Worm (Caenorhabditis elegans) whole organism, L1 larva: ENCODE measurements around the gene lin-66.

ENCODE experiments used
- C04F5.9 ChIP-seq: sonication (generic microtip); optimal IDR thresholded peaks from 2 replicates; lab custom pipeline; 2016; ENCODE audit warnings: missing genetic modification characterization, missing compliant biosample characterization
- C16A3.4 ChIP-seq: fragments of 150-350 bp; optimal IDR thresholded peaks from 2 replicates; lab custom pipeline; 2014; ENCODE audit warnings: missing biosample characterization, missing genetic modification characterization
- C34B4.2 ChIP-seq: sonication (generic microtip); optimal IDR thresholded peaks from 2 replicates; lab custom pipeline; 2017; ENCODE audit warnings: mild to moderate bottlenecking, missing genetic modification characterization, missing compliant biosample characterization
- F16B12.6 ChIP-seq: fragments of 150-350 bp; optimal IDR thresholded peaks from 2 replicates; lab custom pipeline; 2014; ENCODE audit warnings: missing biosample characterization, missing genetic modification characterization
- aha-1 ChIP-seq: fragments of 150-350 bp; optimal IDR thresholded peaks from 2 replicates; lab custom pipeline; 2014; ENCODE audit warnings: missing biosample characterization, missing genetic modification characterization
- alr-1 ChIP-seq: fragments of 200-800 bp; sonication (Bioruptor generic); optimal IDR thresholded peaks from 2 replicates; lab custom pipeline; 2018; ENCODE audit warnings: borderline replicate concordance, mild to moderate bottlenecking, missing genetic modification characterization, missing compliant biosample characterization
- blmp-1 ChIP-seq: fragments of 150-350 bp; optimal IDR thresholded peaks from 2 replicates; lab custom pipeline; 2014; ENCODE audit warnings: missing biosample characterization, missing genetic modification characterization
- ceh-63 ChIP-seq: fragments of 200-800 bp; sonication (Bioruptor generic); optimal IDR thresholded peaks from 2 replicates; lab custom pipeline; 2018; ENCODE audit warnings: mild to moderate bottlenecking, missing genetic modification characterization, missing compliant biosample characterization
- ceh-8 ChIP-seq: fragments of 200-800 bp; sonication (Bioruptor generic); optimal IDR thresholded peaks from 2 replicates; lab custom pipeline; 2018; ENCODE audit warnings: mild to moderate bottlenecking, missing genetic modification characterization, moderate library complexity, missing compliant biosample characterization
- ceh-88 ChIP-seq: fragments of 200-800 bp; sonication (Bioruptor generic); IDR thresholded peaks from 2 replicates; pipeline ENCODE4 v1.3.6; 2022; ENCODE audit warnings: missing genetic modification characterization, missing compliant biosample characterization
- ces-1 ChIP-seq: fragments of 150-350 bp; optimal IDR thresholded peaks from 2 replicates; lab custom pipeline; 2014; ENCODE audit warnings: missing biosample characterization, missing genetic modification reagents, missing genetic modification characterization
- dpl-1 ChIP-seq, 3 experiments: fragments of 150-350 bp in 2 of 3; sonication (generic microtip) in 1 of 3; optimal IDR thresholded peaks; 2 replicates each; lab custom pipeline; 2014 to 2017; ENCODE audit warnings: missing biosample characterization in 3 of 3, missing genetic modification characterization in 3 of 3, missing genetic modification reagents in 3 of 3
- dsc-1 ChIP-seq: sonication (generic microtip); optimal IDR thresholded peaks from 2 replicates; lab custom pipeline; 2016; ENCODE audit warnings: mild to moderate bottlenecking, missing genetic modification characterization, missing compliant biosample characterization
- efl-1 ChIP-seq, 4 experiments: fragments of 150-350 bp; optimal IDR thresholded peaks in 3 of 4; peaks in 1 of 4; 1 replicate in 1 of 4; 2 replicates in 3 of 4; lab custom pipeline; 2014; ENCODE audit warnings: missing biosample characterization in 2 of 4, missing genetic modification characterization in 2 of 4, missing genetic modification reagents in 2 of 4
- efl-3 ChIP-seq: fragments of 200-800 bp; sonication (Bioruptor generic); optimal IDR thresholded peaks from 2 replicates; lab custom pipeline; 2018; ENCODE audit warnings: mild to moderate bottlenecking, missing genetic modification characterization, missing compliant biosample characterization
- elt-2 ChIP-seq: sonication (generic microtip); optimal IDR thresholded peaks from 2 replicates; lab custom pipeline; 2016; ENCODE audit warnings: missing genetic modification characterization, mild to moderate bottlenecking, inconsistent platforms, missing compliant biosample characterization, missing genetic modification reagents
- elt-3 ChIP-seq, 6 experiments: fragments of 150-350 bp in 1 of 6; sonication (generic microtip); optimal IDR thresholded peaks; 2 replicates each; lab custom pipeline; 2017 to 2018; ENCODE audit warnings: missing biosample characterization in 6 of 6, missing genetic modification characterization in 6 of 6, inconsistent platforms in 1 of 6
- ets-5 ChIP-seq: fragments of 200-800 bp; sonication (Bioruptor generic); IDR thresholded peaks from 2 replicates; pipeline ENCODE4 v1.3.6; 2022; ENCODE audit warnings: missing genetic modification characterization, missing compliant biosample characterization
- fkh-10 ChIP-seq: sonication (generic microtip); optimal IDR thresholded peaks from 2 replicates; lab custom pipeline; 2017; ENCODE audit warnings: missing biosample characterization, missing genetic modification reagents, missing genetic modification characterization
- fos-1 ChIP-seq: fragments of 150-350 bp; optimal IDR thresholded peaks from 2 replicates; lab custom pipeline; 2014; ENCODE audit warnings: missing biosample characterization, missing genetic modification characterization
- irx-1 ChIP-seq: sonication (generic microtip); optimal IDR thresholded peaks from 2 replicates; lab custom pipeline; 2016; ENCODE audit warnings: missing genetic modification characterization, missing compliant biosample characterization
- isw-1 ChIP-seq: fragments of 200-800 bp; sonication (Bioruptor generic); IDR thresholded peaks from 2 replicates; pipeline ENCODE4 v1.3.6; 2022; ENCODE audit warnings: missing genetic modification characterization, missing compliant biosample characterization
- jun-1 ChIP-seq: fragments of 150-350 bp; optimal IDR thresholded peaks from 2 replicates; lab custom pipeline; 2014; ENCODE audit warnings: missing biosample characterization, missing genetic modification reagents, missing genetic modification characterization
- lin-13 ChIP-seq: fragments of 150-350 bp; optimal IDR thresholded peaks from 2 replicates; lab custom pipeline; 2014; ENCODE audit warnings: missing biosample characterization, missing genetic modification reagents, missing genetic modification characterization
- lin-14 ChIP-seq: fragments of 200-800 bp; sonication (Bioruptor generic); optimal IDR thresholded peaks from 2 replicates; lab custom pipeline; 2018; ENCODE audit warnings: mild to moderate bottlenecking, missing genetic modification characterization, moderate library complexity, missing compliant biosample characterization
- lin-15B ChIP-seq: fragments of 150-350 bp; sonication (generic microtip); optimal IDR thresholded peaks from 3 replicates; lab custom pipeline; 2014; ENCODE audit warnings: missing biosample characterization, missing genetic modification characterization
- lin-35 ChIP-seq, 2 experiments: fragments of 150-350 bp; optimal IDR thresholded peaks; 2 replicates each; lab custom pipeline; 2014; ENCODE audit warnings: missing biosample characterization in 2 of 2, missing genetic modification characterization in 2 of 2, missing genetic modification reagents in 2 of 2
- lir-3 ChIP-seq: sonication (generic microtip); optimal IDR thresholded peaks from 2 replicates; lab custom pipeline; 2016; ENCODE audit warnings: mild to moderate bottlenecking, missing genetic modification characterization, moderate library complexity, missing compliant biosample characterization; ENCODE audit not compliant: poor library complexity
- mab-9 ChIP-seq: fragments of 200-800 bp; sonication (Bioruptor generic); IDR thresholded peaks from 2 replicates; pipeline ENCODE4 v1.3.6; 2022; ENCODE audit warnings: missing genetic modification reagents, missing genetic modification characterization, missing compliant biosample characterization
- mdl-1 ChIP-seq, 2 experiments: fragments of 150-350 bp; optimal IDR thresholded peaks; 2 replicates each; lab custom pipeline; 2014 to 2017; ENCODE audit warnings: missing biosample characterization in 2 of 2, missing genetic modification characterization in 2 of 2, inconsistent platforms in 1 of 2
- mef-2 ChIP-seq: fragments of 150-350 bp; optimal IDR thresholded peaks from 2 replicates; lab custom pipeline; 2014; ENCODE audit warnings: missing biosample characterization, missing genetic modification characterization
- mep-1 ChIP-seq: fragments of 150-350 bp; optimal IDR thresholded peaks from 2 replicates; lab custom pipeline; 2014; ENCODE audit warnings: missing biosample characterization, missing genetic modification characterization
- nhr-19 ChIP-seq: fragments of 200-800 bp; sonication (Bioruptor generic); conservative IDR thresholded peaks from 2 replicates; pipeline ENCODE4 v1.3.6; 2022; ENCODE audit warnings: missing genetic modification characterization, missing compliant biosample characterization
- nhr-237 ChIP-seq: fragments of 150-350 bp; optimal IDR thresholded peaks from 2 replicates; lab custom pipeline; 2014; ENCODE audit warnings: missing biosample characterization, missing genetic modification characterization
- nhr-28 ChIP-seq: fragments of 150-350 bp; optimal IDR thresholded peaks from 2 replicates; lab custom pipeline; 2014; ENCODE audit warnings: missing biosample characterization, missing genetic modification characterization
- nhr-47 ChIP-seq: sonication (generic microtip); optimal IDR thresholded peaks from 2 replicates; lab custom pipeline; 2016; ENCODE audit warnings: mild to moderate bottlenecking, missing genetic modification characterization, moderate library complexity, missing compliant biosample characterization
- nhr-76 ChIP-seq: sonication (generic microtip); optimal IDR thresholded peaks from 2 replicates; lab custom pipeline; 2017; ENCODE audit warnings: missing biosample characterization, missing genetic modification characterization
- nhr-77 ChIP-seq: fragments of 150-350 bp; optimal IDR thresholded peaks from 2 replicates; lab custom pipeline; 2014; ENCODE audit warnings: missing biosample characterization, missing genetic modification characterization
- nhr-84 ChIP-seq: sonication (generic microtip); optimal IDR thresholded peaks from 2 replicates; lab custom pipeline; 2017; ENCODE audit warnings: missing biosample characterization, missing genetic modification characterization
- nhr-85 ChIP-seq: sonication (generic microtip); peaks from one replicate; lab custom pipeline; 2016; ENCODE audit warnings: missing genetic modification characterization, inconsistent platforms, missing compliant biosample characterization
- pag-3 ChIP-seq: sonication (generic microtip); optimal IDR thresholded peaks from 2 replicates; lab custom pipeline; 2017; ENCODE audit warnings: missing genetic modification characterization, mild to moderate bottlenecking, missing compliant biosample characterization, antibody characterized with exemption, borderline replicate concordance; ENCODE audit not compliant: insufficient read depth
- skn-1 ChIP-seq: fragments of 150-350 bp; optimal IDR thresholded peaks from 2 replicates; lab custom pipeline; 2014; ENCODE audit warnings: missing biosample characterization, missing genetic modification characterization
- snpc-4 ChIP-seq: fragments of 150-350 bp; optimal IDR thresholded peaks from 2 replicates; lab custom pipeline; 2014; ENCODE audit warnings: missing biosample characterization, missing genetic modification characterization
- snu-23 ChIP-seq: sonication (generic microtip); optimal IDR thresholded peaks from 2 replicates; lab custom pipeline; 2016; ENCODE audit warnings: missing genetic modification characterization, missing compliant biosample characterization
- sox-4 ChIP-seq: sonication (generic microtip); optimal IDR thresholded peaks from 2 replicates; lab custom pipeline; 2016; ENCODE audit warnings: missing genetic modification characterization, missing compliant biosample characterization
- sptf-1 ChIP-seq: fragments of 150-350 bp; optimal IDR thresholded peaks from 2 replicates; lab custom pipeline; 2014; ENCODE audit warnings: missing biosample characterization, missing genetic modification characterization
- sup-37 ChIP-seq: fragments of 200-800 bp; sonication (Bioruptor generic); optimal IDR thresholded peaks from 2 replicates; lab custom pipeline; 2018; ENCODE audit warnings: mild to moderate bottlenecking, missing genetic modification characterization, missing compliant biosample characterization
- unc-130 ChIP-seq: fragments of 150-350 bp; optimal IDR thresholded peaks from 2 replicates; lab custom pipeline; 2017; ENCODE audit warnings: missing biosample characterization, missing genetic modification characterization, inconsistent platforms
- unc-30 ChIP-seq: sonication (generic microtip); optimal IDR thresholded peaks from 2 replicates; lab custom pipeline; 2017; ENCODE audit warnings: missing biosample characterization, missing genetic modification characterization
- unc-86 ChIP-seq: sonication (generic microtip); optimal IDR thresholded peaks from 2 replicates; lab custom pipeline; 2016; ENCODE audit warnings: missing genetic modification characterization, missing compliant biosample characterization
- unc-98 ChIP-seq: fragments of 200-800 bp; sonication (Bioruptor generic); IDR thresholded peaks from 2 replicates; pipeline ENCODE4 v1.3.6; 2022; ENCODE audit warnings: missing genetic modification characterization, missing compliant biosample characterization
- xbp-1 ChIP-seq: sonication (generic microtip); optimal IDR thresholded peaks from 2 replicates; lab custom pipeline; 2016; ENCODE audit warnings: missing genetic modification characterization, missing compliant biosample characterization
- zag-1 ChIP-seq: fragments of 150-350 bp; optimal IDR thresholded peaks from 2 replicates; lab custom pipeline; 2014; ENCODE audit warnings: missing biosample characterization, missing genetic modification characterization
- ztf-11 ChIP-seq, 2 experiments: sonication (generic microtip); optimal IDR thresholded peaks; 2 replicates each; lab custom pipeline; 2016 to 2017; ENCODE audit warnings: missing genetic modification characterization in 2 of 2, missing biosample characterization in 1 of 2, missing compliant biosample characterization in 1 of 2

Gene lin-66

DNA sequence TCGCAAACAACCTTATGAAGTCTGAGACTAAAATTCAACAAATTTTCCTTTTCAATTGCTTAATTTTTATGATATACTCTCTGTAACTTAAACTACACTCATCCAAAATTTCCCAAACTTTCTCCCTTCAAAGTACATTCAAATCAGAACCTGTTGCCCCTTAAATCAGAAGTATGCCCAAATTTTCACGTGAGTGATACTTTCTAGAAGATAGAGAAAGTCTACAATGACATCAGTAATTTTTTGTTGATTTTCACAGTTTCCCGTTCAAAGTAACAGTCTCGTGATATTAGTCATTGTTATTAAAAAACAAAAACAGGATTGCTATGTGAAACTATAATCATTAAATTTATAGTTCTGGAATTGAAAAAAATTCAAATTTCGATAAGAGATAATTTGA is 23.1 kb downstream of the lin-66 start:
- TF ChIP-seq ces-1 (GFP tag; lab: Kevin White, UChicago) (no peak), C34B4.2 (tag; lab: Kevin White, UChicago) (no peak), dpl-1 (GFP tag; optimal IDR thresholded peaks at IDR 0.05; lab: Kevin White, UChicago) (peak in 1 of 3 experiments; percentile 8), sup-37 (GFP tag; lab: Kevin White, UChicago) (no peak), snu-23 (peak; percentile 72), fkh-10 (GFP tag; lab: Kevin White, UChicago) (no peak), mep-1 (no peak), nhr-85 (peak; percentile 92), elt-2 (tag; lab: Kevin White, UChicago) (no peak), F16B12.6 (tag; lab: Kevin White, UChicago) (no peak), mdl-1 (tag; optimal IDR thresholded peaks at IDR 0.05; lab: Kevin White, UChicago) (no peak), C04F5.9 (tag; lab: Kevin White, UChicago) (no peak), ztf-11 (tag; optimal IDR thresholded peaks at IDR 0.05; lab: Kevin White, UChicago) (no peak), ceh-88 (GFP tag; lab: Robert Waterston, UW) (no peak), mab-9 (no peak), dsc-1 (no peak), fos-1 (tag; lab: Kevin White, UChicago) (no peak), nhr-76 (tag; lab: Kevin White, UChicago) (no peak), xbp-1 (tag; lab: Kevin White, UChicago) (no peak), unc-86 (tag; lab: Kevin White, UChicago) (no peak), unc-130 (tag; lab: Kevin White, UChicago) (no peak), sox-4 (no peak), lin-15B (tag; lab: Kevin White, UChicago) (no peak), pag-3 (tag; lab: Kevin White, UChicago) (no peak), blmp-1 (peak; percentile 77), ets-5 (GFP tag; lab: Robert Waterston, UW) (no peak), isw-1 (GFP tag; lab: Robert Waterston, UW) (no peak), unc-30 (tag; lab: Kevin White, UChicago) (no peak), lir-3 (tag; lab: Kevin White, UChicago) (no peak), snpc-4 (no peak), irx-1 (no peak), aha-1 (tag; lab: Kevin White, UChicago) (no peak), ceh-63 (GFP tag; lab: Kevin White, UChicago) (no peak), lin-35 (GFP tag; optimal IDR thresholded peaks at IDR 0.05; lab: Kevin White, UChicago) (peak in 1 of 2 experiments; percentile 58), C16A3.4 (tag; lab: Kevin White, UChicago) (no peak), unc-98 (no peak), alr-1 (tag; lab: Kevin White, UChicago) (no peak), elt-3 (tag; optimal IDR thresholded peaks at IDR 0.05; lab: Kevin White, UChicago) (peak in 4 of 6 experiments; percentile 20 to 94 (median 56)), ceh-8 (GFP tag; lab: Kevin White, UChicago) (no peak), nhr-19 (GFP tag; lab: Robert Waterston, UW) (peak; percentile 87), skn-1 (tag; lab: Kevin White, UChicago) (peak; percentile 7), nhr-84 (tag; lab: Kevin White, UChicago) (no peak), mef-2 (tag; lab: Kevin White, UChicago) (no peak), sptf-1 (no peak), jun-1 (tag; lab: Kevin White, UChicago) (no peak), nhr-28 (tag; lab: Kevin White, UChicago) (no peak), efl-3 (no peak), zag-1 (tag; lab: Kevin White, UChicago) (no peak), efl-1 (optimal IDR thresholded peaks at IDR 0.05; lab: Kevin White, UChicago) (no peak), efl-1 (GFP tag; optimal IDR thresholded peaks at IDR 0.05 in 1 of 2; lab: Kevin White, UChicago) (peak in 1 of 2 experiments; percentile 52), lin-14 (GFP tag; lab: Kevin White, UChicago) (no peak), lin-13 (GFP tag; lab: Kevin White, UChicago) (no peak), nhr-47 (tag; lab: Kevin White, UChicago) (no peak), nhr-77 (tag; lab: Kevin White, UChicago) (no peak), nhr-237 (tag; lab: Kevin White, UChicago) (no peak)
